Fruit fly (Drosophila melanogaster): ENCODE measurements around the gene CG17122.

The CG17122 gene

dm6 chr3L:20316956-20317589, 41.9 kb upstream of the CG17122 start, which contains the start of gene Spn77Ba (continued):
- TF ChIP-seq Hr39 (GFP tag; optimal IDR thresholded peaks at IDR 0.05) (no peak), OdsH (GFP tag; optimal IDR thresholded peaks at IDR 0.05) (no peak), acj6 (GFP tag; optimal IDR thresholded peaks at IDR 0.05) (no peak), achi (GFP tag; optimal IDR thresholded peaks at IDR 0.05) (peak; percentile 20), Met (GFP tag; optimal IDR thresholded peaks at IDR 0.05) (peak; percentile 13), CG3032 (tag; optimal IDR thresholded peaks at IDR 0.05) (no peak), CG32006 (GFP tag; optimal IDR thresholded peaks at IDR 0.05) (no peak), CG8119 (GFP tag; IDR thresholded peaks at IDR 0.05) (no peak), CG8632 (GFP tag; optimal IDR thresholded peaks at IDR 0.05) (peak; percentile 11), Sox15 (GFP tag; optimal IDR thresholded peaks at IDR 0.05) (no peak), Blimp-1 (GFP tag; optimal IDR thresholded peaks at IDR 0.05) (no peak), CG16779 (tag; optimal IDR thresholded peaks at IDR 0.05) (no peak), CG11294 (GFP tag; IDR thresholded peaks at IDR 0.05) (no peak), Sox14 (GFP tag; optimal IDR thresholded peaks at IDR 0.05) (peak; percentile 42), CG3919 (GFP tag; optimal IDR thresholded peaks at IDR 0.05) (peak; percentile 58), dac (GFP tag; optimal IDR thresholded peaks at IDR 0.05) (no peak), svp (GFP tag) (peak; percentile 89), CG11902 (GFP tag; optimal IDR thresholded peaks at IDR 0.05) (no peak), CG8319 (GFP tag; optimal IDR thresholded peaks at IDR 0.05) (no peak), dsx (GFP tag; optimal IDR thresholded peaks at IDR 0.05; ENCODE audit: poor library complexity, severe bottlenecking) (peak; percentile 57), Ets96B (tag; optimal IDR thresholded peaks at IDR 0.05) (no peak), CG34406 (GFP tag; optimal IDR thresholded peaks at IDR 0.05) (no peak), vri (GFP tag; optimal IDR thresholded peaks at IDR 0.05) (peak; percentile 77)

- TF ChIP-seq CG8632 (GFP tag; optimal IDR thresholded peaks at IDR 0.05), result no peak
- no peak for TF ChIP-seq CG6854 (GFP tag; optimal IDR thresholded peaks at IDR 0.05)
- TF ChIP-seq CG9139 (GFP tag; optimal IDR thresholded peaks at IDR 0.05), result no peak
- TF ChIP-seq fd59A (GFP tag; optimal IDR thresholded peaks at IDR 0.05), result no peak
- no peak for TF ChIP-seq Sox15 (GFP tag; optimal IDR thresholded peaks at IDR 0.05)
- TF ChIP-seq esn (GFP tag; optimal IDR thresholded peaks at IDR 0.05), result peak; percentile 51
- TF ChIP-seq svp (GFP tag), result no peak
- no peak for TF ChIP-seq Smox (GFP tag; optimal IDR thresholded peaks at IDR 0.05)
- TF ChIP-seq Ets21C (GFP tag; optimal IDR thresholded peaks at IDR 0.05), result no peak
- TF ChIP-seq fd85E (GFP tag; optimal IDR thresholded peaks at IDR 0.05), result no peak
- TF ChIP-seq CG1621 (tag; optimal IDR thresholded peaks at IDR 0.05), result peak; percentile 26
- TF ChIP-seq lz (GFP tag; optimal IDR thresholded peaks at IDR 0.05), result no peak
- no peak for TF ChIP-seq Ets96B (tag; optimal IDR thresholded peaks at IDR 0.05)
- TF ChIP-seq dsx (GFP tag; optimal IDR thresholded peaks at IDR 0.05; ENCODE audit: poor library complexity, severe bottlenecking), result peak; percentile 19
- TF ChIP-seq CG8319 (GFP tag; optimal IDR thresholded peaks at IDR 0.05), result no peak
- TF ChIP-seq Sox102F (GFP tag; optimal IDR thresholded peaks at IDR 0.05), result no peak
- peak; percentile 46 for TF ChIP-seq Sox14 (GFP tag; optimal IDR thresholded peaks at IDR 0.05)
- no peak for TF ChIP-seq CG15336 (GFP tag; IDR thresholded peaks at IDR 0.05)
- TF ChIP-seq achi (GFP tag; optimal IDR thresholded peaks at IDR 0.05), result no peak
- no peak for TF ChIP-seq Hr4 (GFP tag; optimal IDR thresholded peaks at IDR 0.05)
- TF ChIP-seq Blimp-1 (GFP tag; optimal IDR thresholded peaks at IDR 0.05), result no peak
- no peak for TF ChIP-seq CG11762 (GFP tag; optimal IDR thresholded peaks at IDR 0.05; ENCODE audit: insufficient read depth)
- no peak for TF ChIP-seq Lpt (GFP tag; optimal IDR thresholded peaks at IDR 0.05)
- TF ChIP-seq topi (GFP tag; optimal IDR thresholded peaks at IDR 0.05), result peak; percentile 35
- no peak for TF ChIP-seq pdm3 (GFP tag; optimal IDR thresholded peaks at IDR 0.05)
- peak; percentile 29 for TF ChIP-seq CG31627 (GFP tag; optimal IDR thresholded peaks at IDR 0.05)
- no peak for TF ChIP-seq CG4318 (GFP tag; optimal IDR thresholded peaks at IDR 0.05)
- no peak for TF ChIP-seq CG7368 (GFP tag; optimal IDR thresholded peaks at IDR 0.05)
- TF ChIP-seq Eip93F (GFP tag; optimal IDR thresholded peaks at IDR 0.05), result no peak
- TF ChIP-seq ss (GFP tag; optimal IDR thresholded peaks at IDR 0.05), result peak in 1 of 2 experiments; percentile 5
- TF ChIP-seq dac (GFP tag; optimal IDR thresholded peaks at IDR 0.05), result no peak
- no peak for TF ChIP-seq Gug (GFP tag; IDR thresholded peaks at IDR 0.05)
- no peak for TF ChIP-seq CG6792 (GFP tag; optimal IDR thresholded peaks at IDR 0.05)
- peak; percentile 14 for TF ChIP-seq CG3032 (tag; optimal IDR thresholded peaks at IDR 0.05)
- TF ChIP-seq CG6276 (GFP tag; optimal IDR thresholded peaks at IDR 0.05), result no peak
- TF ChIP-seq vri (GFP tag; optimal IDR thresholded peaks at IDR 0.05), result no peak
- peak; percentile 83 for TF ChIP-seq Eip78C (GFP tag)
- TF ChIP-seq CG8119 (GFP tag; IDR thresholded peaks at IDR 0.05), result no peak
- peak; percentile 11 for TF ChIP-seq cyc (GFP tag; optimal IDR thresholded peaks at IDR 0.05)
Observed at dm6 chr3L:20313469-20313868, 38.3 kb upstream of the CG17122 start, which contains the start of gene alphaSnap. TSS of gene alphaSnap (plus strand) at chr3L:20313632.
